Worm (Caenorhabditis elegans) whole organism, young adult: Measurements from ENCODE around the gene haao-1.

Experiments used
- B0336.3 ChIP-seq: fragments of 200-800 bp; sonication (Bioruptor generic); IDR thresholded peaks from 2 replicates; pipeline ENCODE4 v1.3.6; 2022; ENCODE audit warnings: missing genetic modification characterization, missing compliant biosample characterization
- C06A6.2 ChIP-seq: fragments of 200-800 bp; sonication (Bioruptor generic); conservative IDR thresholded peaks from 2 replicates; pipeline ENCODE4 v1.3.6; 2022; ENCODE audit warnings: missing genetic modification characterization, missing compliant biosample characterization
- F10E7.11 ChIP-seq: sonication (generic microtip); optimal IDR thresholded peaks from 2 replicates; lab custom pipeline; 2017; ENCODE audit warnings: mild to moderate bottlenecking, missing genetic modification characterization, moderate library complexity, missing compliant biosample characterization
- F22D6.2 ChIP-seq: sonication (generic microtip); optimal IDR thresholded peaks from 2 replicates; lab custom pipeline; 2016; ENCODE audit warnings: mild to moderate bottlenecking, missing genetic modification characterization, missing compliant biosample characterization
- F33H1.4 ChIP-seq: fragments of 200-800 bp; sonication (Bioruptor generic); IDR thresholded peaks from 2 replicates; pipeline ENCODE4 v1.3.6; 2022; ENCODE audit warnings: missing genetic modification reagents, missing genetic modification characterization, missing compliant biosample characterization
- K12H6.12 ChIP-seq: fragments of 200-800 bp; sonication (Bioruptor generic); optimal IDR thresholded peaks from 2 replicates; lab custom pipeline; 2018; ENCODE audit warnings: mild to moderate bottlenecking, missing genetic modification characterization, missing compliant biosample characterization
- Y53G8AR.9 ChIP-seq: fragments of 200-800 bp; sonication (Bioruptor generic); conservative IDR thresholded peaks from 2 replicates; pipeline ENCODE4 v1.3.6; 2022; ENCODE audit warnings: missing genetic modification reagents, missing genetic modification characterization, missing compliant biosample characterization
- Y56A3A.18 ChIP-seq: fragments of 200-800 bp; sonication (Bioruptor generic); IDR thresholded peaks from 2 replicates; pipeline ENCODE4 v1.3.6; 2022; ENCODE audit warnings: missing genetic modification reagents, missing genetic modification characterization, missing compliant biosample characterization
- akir-1 ChIP-seq: fragments of 200-800 bp; sonication (Bioruptor generic); optimal IDR thresholded peaks from 2 replicates; lab custom pipeline; 2018; ENCODE audit warnings: mild to moderate bottlenecking, missing genetic modification characterization, moderate library complexity, missing compliant biosample characterization
- ama-1 ChIP-seq, 3 experiments: fragments of 150-350 bp in 1 of 3; sonication (generic microtip) in 2 of 3; optimal IDR thresholded peaks; 2 replicates each; lab custom pipeline; 2014 to 2018; ENCODE audit warnings: missing biosample characterization in 2 of 3, missing genetic modification characterization in 2 of 3, missing genetic modification reagents in 2 of 3
- atf-7 ChIP-seq: sonication (generic microtip); optimal IDR thresholded peaks from 2 replicates; lab custom pipeline; 2017; ENCODE audit warnings: mild to moderate bottlenecking, missing genetic modification characterization, missing compliant biosample characterization
- athp-1 ChIP-seq: sonication (generic microtip); optimal IDR thresholded peaks from 2 replicates; lab custom pipeline; 2017; ENCODE audit warnings: mild to moderate bottlenecking, missing genetic modification characterization, missing compliant biosample characterization
- bed-1 ChIP-seq: fragments of 200-800 bp; sonication (Bioruptor generic); IDR thresholded peaks from 2 replicates; pipeline ENCODE4 v1.3.6; 2022; ENCODE audit warnings: missing genetic modification reagents, missing genetic modification characterization, missing compliant biosample characterization
- chd-7 ChIP-seq: sonication (generic microtip); optimal IDR thresholded peaks from 2 replicates; lab custom pipeline; 2016; ENCODE audit warnings: mild to moderate bottlenecking, missing genetic modification characterization, moderate library complexity, missing compliant biosample characterization
- efl-1 ChIP-seq: fragments of 150-350 bp; optimal IDR thresholded peaks from 2 replicates; lab custom pipeline; 2014; ENCODE audit warnings: missing biosample characterization, missing genetic modification reagents, missing genetic modification characterization
- egl-18 ChIP-seq: fragments of 200-800 bp; sonication (Bioruptor generic); IDR thresholded peaks from 2 replicates; pipeline ENCODE4 v1.3.6; 2022; ENCODE audit warnings: missing genetic modification reagents, missing genetic modification characterization, missing compliant biosample characterization
- egrh-3 ChIP-seq: fragments of 200-800 bp; sonication (Bioruptor generic); IDR thresholded peaks from 2 replicates; pipeline ENCODE4 v1.3.6; 2022; ENCODE audit warnings: missing genetic modification reagents, missing genetic modification characterization, missing compliant biosample characterization
- ets-4 ChIP-seq: fragments of 200-800 bp; sonication (Bioruptor generic); optimal IDR thresholded peaks from 2 replicates; lab custom pipeline; 2018; ENCODE audit warnings: mild to moderate bottlenecking, missing genetic modification characterization, missing compliant biosample characterization
- fkh-3 ChIP-seq: sonication (generic microtip); optimal IDR thresholded peaks from 2 replicates; lab custom pipeline; 2016; ENCODE audit warnings: mild to moderate bottlenecking, missing genetic modification characterization, missing compliant biosample characterization
- hlh-12 ChIP-seq: sonication (generic microtip); optimal IDR thresholded peaks from 2 replicates; lab custom pipeline; 2016; ENCODE audit warnings: missing genetic modification characterization, missing compliant biosample characterization
- hlh-26 ChIP-seq: fragments of 200-800 bp; sonication (Bioruptor generic); conservative IDR thresholded peaks from 2 replicates; pipeline ENCODE4 v1.3.6; 2022; ENCODE audit warnings: missing genetic modification reagents, missing genetic modification characterization, missing compliant biosample characterization
- hmg-1.2 ChIP-seq: fragments of 200-800 bp; sonication (Bioruptor generic); IDR thresholded peaks from 2 replicates; pipeline ENCODE4 v1.3.6; 2022; ENCODE audit warnings: missing genetic modification reagents, missing genetic modification characterization, missing compliant biosample characterization
- hmg-20 ChIP-seq: fragments of 200-800 bp; sonication (Bioruptor generic); IDR thresholded peaks from 2 replicates; pipeline ENCODE4 v1.3.6; 2022; ENCODE audit warnings: missing genetic modification reagents, missing genetic modification characterization, missing compliant biosample characterization
- hsf-1 ChIP-seq: fragments of 200-800 bp; sonication (Bioruptor generic); IDR thresholded peaks from 2 replicates; pipeline ENCODE4 v1.3.6; 2022; ENCODE audit warnings: missing genetic modification reagents, missing genetic modification characterization, missing compliant biosample characterization
- let-607 ChIP-seq, 2 experiments: fragments of 200-800 bp in 1 of 2; sonication (Bioruptor generic) in 1 of 2; sonication (generic microtip) in 1 of 2; optimal IDR thresholded peaks; 2 replicates each; lab custom pipeline; 2016 to 2018; ENCODE audit warnings: mild to moderate bottlenecking in 2 of 2, missing compliant biosample characterization in 2 of 2, missing genetic modification characterization in 2 of 2, moderate library complexity in 2 of 2, missing genotype in 1 of 2
- lir-1 ChIP-seq: fragments of 200-800 bp; sonication (Bioruptor generic); conservative IDR thresholded peaks from 2 replicates; pipeline ENCODE4 v1.3.6; 2022; ENCODE audit warnings: missing genetic modification reagents, missing genetic modification characterization, missing compliant biosample characterization
- lsy-27 ChIP-seq: sonication (generic microtip); optimal IDR thresholded peaks from 2 replicates; lab custom pipeline; 2017; ENCODE audit warnings: missing genetic modification characterization, mild to moderate bottlenecking, missing compliant biosample characterization, antibody characterized with exemption, missing genotype, borderline replicate concordance; ENCODE audit not compliant: insufficient read depth
- madf-10 ChIP-seq: sonication (generic microtip); optimal IDR thresholded peaks from 2 replicates; lab custom pipeline; 2016; ENCODE audit warnings: mild to moderate bottlenecking, missing genetic modification characterization, missing compliant biosample characterization
- madf-8 ChIP-seq: fragments of 200-800 bp; sonication (Bioruptor generic); conservative IDR thresholded peaks from 2 replicates; pipeline ENCODE4 v1.3.6; 2022; ENCODE audit warnings: missing genetic modification reagents, missing genetic modification characterization, missing compliant biosample characterization
- mes-4 ChIP-seq: sonication (generic microtip); optimal IDR thresholded peaks from 2 replicates; lab custom pipeline; 2016; ENCODE audit warnings: missing genotype, missing genetic modification characterization, missing compliant biosample characterization
- nhr-27 ChIP-seq: fragments of 200-800 bp; sonication (Bioruptor generic); optimal IDR thresholded peaks from 2 replicates; lab custom pipeline; 2018; ENCODE audit warnings: mild to moderate bottlenecking, missing genetic modification characterization, moderate library complexity, missing compliant biosample characterization
- nhr-80 ChIP-seq: sonication (generic microtip); optimal IDR thresholded peaks from 2 replicates; lab custom pipeline; 2016; ENCODE audit warnings: missing genetic modification characterization, missing compliant biosample characterization
- nhr-90 ChIP-seq: sonication (generic microtip); optimal IDR thresholded peaks from 2 replicates; lab custom pipeline; 2016; ENCODE audit warnings: missing genotype, mild to moderate bottlenecking, missing genetic modification characterization, missing compliant biosample characterization
- pbrm-1 ChIP-seq: fragments of 200-800 bp; sonication (Bioruptor generic); IDR thresholded peaks from 2 replicates; pipeline ENCODE4 v1.3.6; 2022; ENCODE audit warnings: missing genetic modification reagents, missing genetic modification characterization, missing compliant biosample characterization
- pha-4 ChIP-seq: fragments of 150-350 bp; sonication (generic microtip); optimal IDR thresholded peaks from 2 replicates; lab custom pipeline; 2014; ENCODE audit warnings: missing biosample characterization, missing genetic modification reagents, missing genetic modification characterization
- rcor-1 ChIP-seq: fragments of 200-800 bp; sonication (Bioruptor generic); IDR thresholded peaks from 2 replicates; pipeline ENCODE4 v1.3.6; 2022; ENCODE audit warnings: missing genetic modification reagents, missing genetic modification characterization, missing compliant biosample characterization
- rec-8 ChIP-seq, 2 experiments: sonication (generic microtip); optimal IDR thresholded peaks; 2 replicates each; lab custom pipeline; 2016; ENCODE audit warnings: mild to moderate bottlenecking in 2 of 2, missing genetic modification characterization in 2 of 2, missing genetic modification reagents in 2 of 2, missing genotype in 2 of 2, missing biosample characterization in 1 of 2, missing compliant biosample characterization in 1 of 2, moderate library complexity in 1 of 2
- repo-1 ChIP-seq: sonication (generic microtip); optimal IDR thresholded peaks from 2 replicates; lab custom pipeline; 2017; ENCODE audit warnings: mild to moderate bottlenecking, missing genetic modification characterization, missing compliant biosample characterization
- rpc-1 ChIP-seq, 2 experiments: fragments of 150-350 bp in 1 of 2; sonication (generic microtip) in 1 of 2; optimal IDR thresholded peaks; 2 replicates each; lab custom pipeline; 2014 to 2018; ENCODE audit warnings: missing biosample characterization in 1 of 2, missing genetic modification characterization in 1 of 2, missing genetic modification reagents in 1 of 2, missing genotype in 1 of 2
- snpc-1.1 ChIP-seq: sonication (generic microtip); optimal IDR thresholded peaks from 2 replicates; lab custom pipeline; 2017; ENCODE audit warnings: missing genetic modification characterization, mild to moderate bottlenecking, missing compliant biosample characterization, antibody characterized with exemption, moderate library complexity, missing genotype, missing genetic modification reagents; ENCODE audit not compliant: insufficient read depth
- somi-1 ChIP-seq: fragments of 200-800 bp; sonication (Bioruptor generic); optimal IDR thresholded peaks from 2 replicates; lab custom pipeline; 2018; ENCODE audit warnings: mild to moderate bottlenecking, missing genetic modification characterization, missing compliant biosample characterization
- xnd-1 ChIP-seq: sonication (generic microtip); optimal IDR thresholded peaks from 2 replicates; lab custom pipeline; 2016; ENCODE audit warnings: missing genotype, missing genetic modification reagents, missing genetic modification characterization, missing compliant biosample characterization
- ztf-28 ChIP-seq: fragments of 200-800 bp; sonication (Bioruptor generic); IDR thresholded peaks from 2 replicates; pipeline ENCODE4 v1.3.6; 2022; ENCODE audit warnings: missing genetic modification reagents, missing genetic modification characterization, missing compliant biosample characterization

Gene haao-1

DNA sequence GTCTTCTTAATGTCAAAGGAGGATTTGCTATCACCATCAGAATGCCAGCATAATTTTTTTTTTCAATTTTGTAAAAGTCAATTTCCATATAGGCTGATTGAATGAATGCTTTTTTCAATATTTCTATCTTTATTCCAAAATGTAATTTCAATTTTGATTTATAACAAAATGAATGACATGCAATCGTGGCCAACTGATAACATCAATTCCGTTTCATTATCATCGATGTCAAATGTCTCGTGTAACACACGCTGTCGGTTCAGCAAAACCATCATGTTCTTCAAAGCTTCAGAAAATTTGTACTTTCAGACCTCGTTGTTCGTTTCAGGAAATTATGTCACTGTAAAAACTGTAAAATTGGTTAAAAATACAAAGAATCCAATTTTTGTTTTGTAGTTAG is 2.2 kb downstream of the haao-1 start:
- peak; percentile 73 for TF ChIP-seq nhr-80 (tag; lab: Kevin White, UChicago)
- no peak for TF ChIP-seq hlh-26
- TF ChIP-seq let-607 (tag; optimal IDR thresholded peaks at IDR 0.05; lab: Kevin White, UChicago) = peak; percentile 40 to 83
- TF ChIP-seq B0336.3 = no peak

DNA sequence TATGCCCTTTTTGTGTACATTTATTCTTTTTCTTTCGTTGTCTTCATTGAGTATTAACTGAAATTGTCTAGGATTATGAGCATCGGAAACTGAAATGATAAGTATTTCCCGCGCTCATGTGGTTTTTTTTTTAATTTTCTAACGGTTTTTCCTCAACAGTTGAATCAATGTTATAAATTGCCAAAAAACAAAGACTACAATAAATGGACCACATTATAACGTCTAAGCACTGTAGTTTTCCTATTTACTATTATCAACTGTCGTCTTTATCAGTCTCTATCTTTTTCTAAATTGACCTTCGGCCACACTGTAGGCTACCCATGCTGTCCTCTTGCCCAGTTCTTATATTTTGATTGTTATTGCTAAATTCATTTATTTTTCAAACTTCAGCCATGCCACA is 3.0 kb downstream of the haao-1 start, which contains the start of gene acs-14:
Gene acs-14 (plus strand): TSS at position 391 of the 400 bp plus-strand sequence.
- peak; percentile 14 for TF ChIP-seq nhr-80 (tag; lab: Kevin White, UChicago)
- TF ChIP-seq snpc-1.1 (tag; lab: Kevin White, UChicago) = no peak
- TF ChIP-seq, all 124 proteins: peak for 1

DNA sequence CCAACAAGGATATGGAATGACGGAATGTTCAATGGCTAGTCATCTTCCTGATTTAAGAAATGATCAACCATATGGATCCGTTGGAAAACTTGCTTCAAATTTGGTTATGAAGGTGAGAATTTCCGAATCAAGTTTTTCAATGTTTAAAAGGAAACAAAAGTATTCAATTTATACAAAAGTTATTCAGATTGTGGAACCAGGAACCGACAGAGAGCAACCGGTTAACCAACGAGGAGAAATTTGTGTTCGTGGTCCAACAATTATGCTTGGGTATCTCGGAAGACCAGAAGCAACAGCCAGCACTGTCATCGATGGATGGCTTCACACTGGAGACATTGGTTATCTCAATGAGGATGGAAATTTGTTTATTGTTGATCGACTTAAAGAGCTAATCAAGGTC is 4.9 kb downstream of the haao-1 start:
- TF ChIP-seq hmg-1.2 = no peak
- TF ChIP-seq rcor-1 (GFP tag; lab: Robert Waterston, UW) = no peak
- TF ChIP-seq chd-7 (tag; lab: Kevin White, UChicago) = no peak
- no peak for TF ChIP-seq lir-1 (GFP tag; lab: Robert Waterston, UW)
- TF ChIP-seq egrh-3 (GFP tag; lab: Robert Waterston, UW) = no peak
- TF ChIP-seq fkh-3 (tag; lab: Kevin White, UChicago) = no peak
- no peak for TF ChIP-seq madf-10 (tag; lab: Kevin White, UChicago)
- no peak for TF ChIP-seq F33H1.4 (GFP tag; lab: Robert Waterston, UW)

DNA sequence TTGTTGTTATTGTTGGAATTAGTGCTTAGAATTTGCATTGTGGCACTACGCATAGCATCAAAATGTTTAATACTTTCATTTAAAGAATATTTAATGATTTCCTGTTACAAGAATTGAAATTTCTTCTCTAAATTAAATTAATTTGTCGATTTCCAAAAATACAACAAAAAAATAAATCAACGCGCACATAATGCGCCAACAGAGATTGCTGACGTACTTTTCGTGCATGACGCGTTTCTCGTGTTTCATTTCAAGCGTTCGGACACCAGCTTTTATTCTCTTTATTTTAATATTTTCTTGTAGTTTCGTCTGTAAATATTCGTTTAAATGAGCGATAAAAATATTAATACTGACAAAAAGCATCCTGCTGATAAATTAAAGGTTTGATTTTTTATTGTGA is 8.9 kb downstream of the haao-1 start, which contains the start of gene eif-2Bdelta:
Gene eif-2Bdelta (plus strand): TSS at position 235 of the 400 bp plus-strand sequence.
- no peak for TF ChIP-seq hmg-20 (GFP tag; lab: Robert Waterston, UW)
- no peak for TF ChIP-seq athp-1 (tag; lab: Kevin White, UChicago)
- no peak for TF ChIP-seq egl-18 (GFP tag; lab: Robert Waterston, UW)
- TF ChIP-seq somi-1 (GFP tag; lab: Kevin White, UChicago) = no peak
- TF ChIP-seq xnd-1 (tag; lab: Kevin White, UChicago) = no peak
- no peak for TF ChIP-seq mes-4 (tag; lab: Kevin White, UChicago)
- no peak for TF ChIP-seq bed-1
- no peak for TF ChIP-seq atf-7 (tag; lab: Kevin White, UChicago)
- TF ChIP-seq Y56A3A.18 = no peak
- no peak for TF ChIP-seq pha-4 (tag; lab: Kevin White, UChicago)
- TF ChIP-seq ama-1 (optimal IDR thresholded peaks at IDR 0.05; lab: Kevin White, UChicago) = no peak
- TF ChIP-seq ama-1 (GFP tag; optimal IDR thresholded peaks at IDR 0.05; lab: Kevin White, UChicago) = no peak
- TF ChIP-seq ets-4 (GFP tag; lab: Kevin White, UChicago) = no peak
- TF ChIP-seq rec-8 (tag; optimal IDR thresholded peaks at IDR 0.05; lab: Kevin White, UChicago) = no peak
- TF ChIP-seq F10E7.11 (tag; lab: Kevin White, UChicago) = no peak
- TF ChIP-seq hsf-1 (GFP tag; lab: Robert Waterston, UW) = no peak
- TF ChIP-seq madf-8 (GFP tag; lab: Robert Waterston, UW) = no peak
- TF ChIP-seq lsy-27 (tag; lab: Kevin White, UChicago) = no peak
- TF ChIP-seq F22D6.2 (tag; lab: Kevin White, UChicago) = no peak
- TF ChIP-seq nhr-27 (tag; lab: Kevin White, UChicago) = no peak
- no peak for TF ChIP-seq nhr-90 (tag; lab: Kevin White, UChicago)
- TF ChIP-seq ztf-28 (GFP tag; lab: Robert Waterston, UW) = no peak
- TF ChIP-seq lir-1 (GFP tag; lab: Robert Waterston, UW) = no peak
- TF ChIP-seq pbrm-1 (GFP tag; lab: Robert Waterston, UW) = 0 out of 2 replicates have a peak, but pooled peaks have one; percentile 28
- TF ChIP-seq akir-1 (GFP tag; lab: Kevin White, UChicago) = no peak
- TF ChIP-seq efl-1 = peak; percentile 24
- no peak for TF ChIP-seq K12H6.12
- TF ChIP-seq rpc-1 (optimal IDR thresholded peaks at IDR 0.05; lab: Kevin White, UChicago) = no peak
- TF ChIP-seq rpc-1 (tag; optimal IDR thresholded peaks at IDR 0.05; lab: Kevin White, UChicago) = no peak
- no peak for TF ChIP-seq Y53G8AR.9 (GFP tag; lab: Robert Waterston, UW)
- TF ChIP-seq F33H1.4 (GFP tag; lab: Robert Waterston, UW) = no peak
- TF ChIP-seq C06A6.2 (GFP tag; lab: Robert Waterston, UW) = no peak
- no peak for TF ChIP-seq hlh-12 (tag; lab: Kevin White, UChicago)
- no peak for TF ChIP-seq repo-1 (tag; lab: Kevin White, UChicago)
